Worm (Caenorhabditis elegans) whole organism, late embryonic: ENCODE measurements around the gene srx-54.

Experiments
- C08G9.2 ChIP-seq: sonication (generic microtip); optimal IDR thresholded peaks from 2 replicates; lab custom pipeline; 2016; ENCODE audit warnings: mild to moderate bottlenecking, missing genetic modification characterization, moderate library complexity, missing compliant biosample characterization
- C38D4.7 ChIP-seq: fragments of 200-800 bp; sonication (Bioruptor generic); optimal IDR thresholded peaks from 2 replicates; lab custom pipeline; 2018; ENCODE audit warnings: mild to moderate bottlenecking, missing genetic modification characterization, moderate library complexity, missing compliant biosample characterization
- F13H6.1 ChIP-seq: sonication (generic microtip); optimal IDR thresholded peaks from 2 replicates; lab custom pipeline; 2016; ENCODE audit warnings: missing genetic modification characterization, missing compliant biosample characterization
- K02D7.2 ChIP-seq: sonication (generic microtip); optimal IDR thresholded peaks from 2 replicates; lab custom pipeline; 2017; ENCODE audit warnings: mild to moderate bottlenecking, missing genetic modification characterization, missing compliant biosample characterization
- K09A11.1 ChIP-seq: sonication (generic microtip); optimal IDR thresholded peaks from 2 replicates; lab custom pipeline; 2017; ENCODE audit warnings: antibody characterized with exemption, mild to moderate bottlenecking, missing genetic modification characterization, missing compliant biosample characterization; ENCODE audit not compliant: insufficient read depth
- T23F11.4 ChIP-seq: fragments of 200-800 bp; sonication (Bioruptor generic); optimal IDR thresholded peaks from 2 replicates; lab custom pipeline; 2018; ENCODE audit warnings: mild to moderate bottlenecking, missing genetic modification characterization, missing compliant biosample characterization
- ahr-1 ChIP-seq: sonication (generic microtip); optimal IDR thresholded peaks from 2 replicates; lab custom pipeline; 2016; ENCODE audit warnings: missing genetic modification characterization, missing compliant biosample characterization
- ama-1 ChIP-seq: fragments of 150-350 bp; optimal IDR thresholded peaks from 2 replicates; lab custom pipeline; 2014
- ceh-14 ChIP-seq: sonication (generic microtip); optimal IDR thresholded peaks from 2 replicates; lab custom pipeline; 2016; ENCODE audit warnings: missing genotype, missing genetic modification characterization, missing compliant biosample characterization
- ceh-19 ChIP-seq: fragments of 200-800 bp; sonication (Bioruptor generic); optimal IDR thresholded peaks from 2 replicates; lab custom pipeline; 2018; ENCODE audit warnings: mild to moderate bottlenecking, missing genetic modification characterization, missing compliant biosample characterization
- ceh-22 ChIP-seq: sonication (generic microtip); optimal IDR thresholded peaks from 2 replicates; lab custom pipeline; 2017; ENCODE audit warnings: missing biosample characterization, missing genetic modification characterization
- ceh-34 ChIP-seq: sonication (generic microtip); optimal IDR thresholded peaks from 2 replicates; lab custom pipeline; 2016; ENCODE audit warnings: mild to moderate bottlenecking, missing genetic modification characterization, missing compliant biosample characterization
- ceh-9 ChIP-seq: sonication (generic microtip); optimal IDR thresholded peaks from 2 replicates; lab custom pipeline; 2016; ENCODE audit warnings: mild to moderate bottlenecking, missing genetic modification characterization, inconsistent platforms, missing compliant biosample characterization
- dmd-4 ChIP-seq: sonication (generic microtip); optimal IDR thresholded peaks from 2 replicates; lab custom pipeline; 2016; ENCODE audit warnings: borderline replicate concordance, missing genetic modification characterization, missing compliant biosample characterization
- elt-2 ChIP-seq: sonication (generic microtip); optimal IDR thresholded peaks from 2 replicates; lab custom pipeline; 2016; ENCODE audit warnings: missing genetic modification reagents, missing genetic modification characterization, missing compliant biosample characterization
- elt-4 ChIP-seq: sonication (generic microtip); optimal IDR thresholded peaks from 2 replicates; lab custom pipeline; 2016; ENCODE audit warnings: missing genetic modification characterization, missing compliant biosample characterization
- eyg-1 ChIP-seq: sonication (generic microtip); optimal IDR thresholded peaks from 2 replicates; lab custom pipeline; 2016; ENCODE audit warnings: missing genotype, missing genetic modification characterization, missing compliant biosample characterization
- fax-1 ChIP-seq: sonication (generic microtip); optimal IDR thresholded peaks from 2 replicates; lab custom pipeline; 2016; ENCODE audit warnings: missing genotype, missing genetic modification characterization, missing compliant biosample characterization
- fkh-10 ChIP-seq: fragments of 150-350 bp; optimal IDR thresholded peaks from 2 replicates; lab custom pipeline; 2014; ENCODE audit warnings: missing biosample characterization, missing genetic modification reagents, missing genetic modification characterization
- gmeb-2 ChIP-seq: sonication (generic microtip); optimal IDR thresholded peaks from 2 replicates; lab custom pipeline; 2016; ENCODE audit warnings: missing genetic modification characterization, inconsistent platforms, missing compliant biosample characterization
- hlh-15 ChIP-seq: sonication (generic microtip); optimal IDR thresholded peaks from 2 replicates; lab custom pipeline; 2016; ENCODE audit warnings: missing genetic modification characterization, missing compliant biosample characterization
- hlh-6 ChIP-seq: sonication (generic microtip); optimal IDR thresholded peaks from 2 replicates; lab custom pipeline; 2016; ENCODE audit warnings: missing genotype, missing genetic modification characterization, missing compliant biosample characterization
- lin-11 ChIP-seq: fragments of 200-800 bp; sonication (Bioruptor generic); optimal IDR thresholded peaks from 2 replicates; lab custom pipeline; 2018; ENCODE audit warnings: mild to moderate bottlenecking, missing genetic modification characterization, missing compliant biosample characterization
- madf-2 ChIP-seq: sonication (generic microtip); optimal IDR thresholded peaks from 2 replicates; lab custom pipeline; 2017; ENCODE audit warnings: missing genetic modification characterization, missing compliant biosample characterization
- nfya-1 ChIP-seq: sonication (generic microtip); optimal IDR thresholded peaks from 2 replicates; lab custom pipeline; 2017; ENCODE audit warnings: missing genetic modification characterization, mild to moderate bottlenecking, missing compliant biosample characterization, antibody characterized with exemption, moderate library complexity
- nhr-11 ChIP-seq: fragments of 150-350 bp; optimal IDR thresholded peaks from 2 replicates; lab custom pipeline; 2014; ENCODE audit warnings: missing biosample characterization, missing genetic modification characterization
- nhr-232 ChIP-seq: sonication (generic microtip); optimal IDR thresholded peaks from 2 replicates; lab custom pipeline; 2016; ENCODE audit warnings: missing genetic modification characterization, missing compliant biosample characterization
- odd-2 ChIP-seq: sonication (generic microtip); optimal IDR thresholded peaks from 2 replicates; lab custom pipeline; 2017; ENCODE audit warnings: antibody characterized with exemption, mild to moderate bottlenecking, missing genetic modification characterization, missing compliant biosample characterization
- pag-3 ChIP-seq: sonication (generic microtip); optimal IDR thresholded peaks from 2 replicates; lab custom pipeline; 2016; ENCODE audit warnings: missing compliant biosample characterization, missing genetic modification characterization, borderline replicate concordance
- pat-9 ChIP-seq: fragments of 200-800 bp; sonication (Bioruptor generic); optimal IDR thresholded peaks from 2 replicates; lab custom pipeline; 2018; ENCODE audit warnings: mild to moderate bottlenecking, missing genetic modification characterization, moderate library complexity, missing compliant biosample characterization
- pax-1 ChIP-seq: fragments of 150-350 bp; optimal IDR thresholded peaks from 2 replicates; lab custom pipeline; 2014; ENCODE audit warnings: missing biosample characterization, missing genetic modification characterization
- pha-2 ChIP-seq: sonication (generic microtip); optimal IDR thresholded peaks from 2 replicates; lab custom pipeline; 2017; ENCODE audit warnings: mild to moderate bottlenecking, missing genetic modification characterization, missing compliant biosample characterization
- pha-4 ChIP-seq: fragments of 150-350 bp; optimal IDR thresholded peaks from 2 replicates; lab custom pipeline; 2018; ENCODE audit warnings: missing biosample characterization, missing genetic modification reagents, missing genetic modification characterization
- pqm-1 ChIP-seq: sonication (generic microtip); optimal IDR thresholded peaks from 2 replicates; lab custom pipeline; 2016; ENCODE audit warnings: missing genetic modification characterization, missing compliant biosample characterization
- pros-1 ChIP-seq: fragments of 150-350 bp; optimal IDR thresholded peaks from 2 replicates; lab custom pipeline; 2014; ENCODE audit warnings: missing biosample characterization, missing genetic modification reagents, missing genetic modification characterization
- ref-2 ChIP-seq: sonication (generic microtip); optimal IDR thresholded peaks from 2 replicates; lab custom pipeline; 2016; ENCODE audit warnings: missing genetic modification characterization, missing compliant biosample characterization
- sdc-2 ChIP-seq: sonication (generic microtip); optimal IDR thresholded peaks from 2 replicates; lab custom pipeline; 2016; ENCODE audit warnings: missing genotype, missing genetic modification characterization, missing compliant biosample characterization
- sox-4 ChIP-seq: sonication (generic microtip); optimal IDR thresholded peaks from 2 replicates; lab custom pipeline; 2017; ENCODE audit warnings: mild to moderate bottlenecking, missing genetic modification characterization, inconsistent platforms, missing compliant biosample characterization
- tbx-7 ChIP-seq: sonication (generic microtip); optimal IDR thresholded peaks from 2 replicates; lab custom pipeline; 2016; ENCODE audit warnings: missing genotype, missing genetic modification characterization, missing compliant biosample characterization
- unc-3 ChIP-seq, 2 experiments: fragments of 200-800 bp in 1 of 2; sonication (Bioruptor generic) in 1 of 2; sonication (generic microtip) in 1 of 2; conservative IDR thresholded peaks in 1 of 2; optimal IDR thresholded peaks in 1 of 2; 2 replicates each; pipeline versions ENCODE4 v1.3.6 to Lab custom; 2016 to 2022; ENCODE audit warnings: missing compliant biosample characterization in 2 of 2, missing genetic modification characterization in 2 of 2, missing genetic modification reagents in 1 of 2
- unc-42 ChIP-seq: sonication (generic microtip); optimal IDR thresholded peaks from 2 replicates; lab custom pipeline; 2016; ENCODE audit warnings: missing genotype, missing genetic modification characterization, missing compliant biosample characterization
- unc-55 ChIP-seq: sonication (generic microtip); optimal IDR thresholded peaks from 2 replicates; lab custom pipeline; 2017; ENCODE audit warnings: missing biosample characterization, missing genetic modification reagents, missing genetic modification characterization
- ztf-16 ChIP-seq: sonication (generic microtip); optimal IDR thresholded peaks from 2 replicates; lab custom pipeline; 2017; ENCODE audit warnings: missing genetic modification characterization, missing compliant biosample characterization

The srx-54 gene

DNA sequence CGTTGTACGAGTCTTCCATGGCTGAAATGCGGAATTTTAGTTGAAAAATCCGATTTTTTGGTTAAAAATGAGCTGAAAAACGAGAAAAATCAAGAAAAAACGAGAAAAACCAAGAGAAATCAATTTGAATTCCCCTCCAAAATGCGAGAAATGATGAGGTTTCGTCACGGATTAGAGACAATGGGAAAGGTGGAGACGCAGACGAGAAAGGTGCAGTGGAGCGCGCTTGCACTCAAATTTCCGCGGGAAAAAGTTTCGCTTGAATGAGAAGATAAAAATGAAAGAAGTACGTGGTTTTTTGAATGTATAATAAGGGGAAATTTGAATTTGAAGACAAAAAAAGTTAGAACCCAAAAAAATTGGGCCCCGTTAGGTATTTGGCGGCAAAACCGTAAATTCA is 9.4 kb upstream of the srx-54 start, which contains the start of gene efl-1 (continued):
- no peak for TF ChIP-seq pag-3 (tag; lab: Kevin White, UChicago)
- TF ChIP-seq pat-9: no peak
- no peak for TF ChIP-seq sox-4 (tag; lab: Kevin White, UChicago)
- no peak for TF ChIP-seq hlh-15 (tag; lab: Kevin White, UChicago)
- TF ChIP-seq eyg-1 (tag; lab: Kevin White, UChicago): no peak
- TF ChIP-seq ceh-34 (tag; lab: Kevin White, UChicago): peak; percentile 56
- peak; percentile 88 for TF ChIP-seq unc-55 (GFP tag; lab: Kevin White, UChicago)
- no peak for TF ChIP-seq nhr-11 (tag; lab: Kevin White, UChicago)
- TF ChIP-seq nfya-1 (tag; lab: Kevin White, UChicago): peak; percentile 86
- TF ChIP-seq C38D4.7 (GFP tag; lab: Kevin White, UChicago): no peak
- no peak for TF ChIP-seq odd-2 (tag; lab: Kevin White, UChicago)
- TF ChIP-seq ceh-22 (tag; lab: Kevin White, UChicago): no peak
- TF ChIP-seq ceh-19 (GFP tag; lab: Kevin White, UChicago): peak; percentile 34
- TF ChIP-seq ref-2 (tag; lab: Kevin White, UChicago): peak; percentile 66
- TF ChIP-seq ama-1 (lab: Kevin White, UChicago): no peak
- TF ChIP-seq C08G9.2 (tag; lab: Kevin White, UChicago): no peak
- no peak for TF ChIP-seq F13H6.1 (tag; lab: Kevin White, UChicago)
- no peak for TF ChIP-seq ztf-16 (tag; lab: Kevin White, UChicago)
- peak; percentile 94 for TF ChIP-seq pax-1 (tag; lab: Kevin White, UChicago)
- TF ChIP-seq fkh-10 (GFP tag; lab: Kevin White, UChicago): no peak
- no peak for TF ChIP-seq ceh-9 (tag; lab: Kevin White, UChicago)
- TF ChIP-seq pqm-1 (tag; lab: Kevin White, UChicago): peak; percentile 19
- TF ChIP-seq pha-4 (tag; lab: Kevin White, UChicago): no peak

DNA sequence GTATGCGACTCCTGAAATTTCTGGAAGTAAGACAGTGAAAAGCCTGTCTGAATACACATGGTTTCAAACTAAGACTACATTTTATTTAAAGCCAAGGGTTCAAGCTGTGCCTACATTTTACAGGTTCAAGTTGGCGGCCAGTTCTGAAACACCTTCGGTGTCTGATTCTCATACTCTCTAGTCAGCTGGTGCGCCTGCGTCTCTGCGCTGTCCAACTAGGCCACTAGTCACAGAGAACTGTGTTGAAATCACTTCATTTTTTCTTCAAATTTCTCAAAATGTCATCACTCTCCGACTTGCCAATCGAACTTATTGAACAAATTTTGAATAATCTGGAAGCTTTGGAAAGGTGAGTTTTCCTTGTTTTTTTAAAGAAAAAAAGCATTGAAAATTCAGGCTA is 8.4 kb upstream of the srx-54 start, which contains the start of gene fbxa-90:
Gene fbxa-90, plus strand, starts transcription at position 179 of the 400 bp plus-strand sequence.
- TF ChIP-seq sdc-2 (tag; lab: Kevin White, UChicago) (no peak), elt-2 (tag; lab: Kevin White, UChicago) (no peak), K02D7.2 (no peak), ceh-9 (tag; lab: Kevin White, UChicago) (no peak), ceh-14 (tag; lab: Kevin White, UChicago) (no peak), pros-1 (no peak), hlh-6 (no peak), ztf-16 (tag; lab: Kevin White, UChicago) (no peak), fkh-10 (GFP tag; lab: Kevin White, UChicago) (no peak), K09A11.1 (tag; lab: Kevin White, UChicago) (no peak), pax-1 (tag; lab: Kevin White, UChicago) (no peak), pha-2 (tag; lab: Kevin White, UChicago) (no peak), nhr-232 (tag; lab: Kevin White, UChicago) (no peak), tbx-7 (tag; lab: Kevin White, UChicago) (no peak), unc-3 (GFP tag; conservative IDR thresholded peaks at IDR 0.05; lab: Robert Waterston, UW) (no peak), unc-3 (tag; optimal IDR thresholded peaks at IDR 0.05; lab: Kevin White, UChicago) (no peak), dmd-4 (tag; lab: Kevin White, UChicago) (no peak), F13H6.1 (tag; lab: Kevin White, UChicago) (no peak), madf-2 (no peak), C08G9.2 (tag; lab: Kevin White, UChicago) (no peak)
- TF ChIP-seq, all 69 proteins: peak for 0

DNA sequence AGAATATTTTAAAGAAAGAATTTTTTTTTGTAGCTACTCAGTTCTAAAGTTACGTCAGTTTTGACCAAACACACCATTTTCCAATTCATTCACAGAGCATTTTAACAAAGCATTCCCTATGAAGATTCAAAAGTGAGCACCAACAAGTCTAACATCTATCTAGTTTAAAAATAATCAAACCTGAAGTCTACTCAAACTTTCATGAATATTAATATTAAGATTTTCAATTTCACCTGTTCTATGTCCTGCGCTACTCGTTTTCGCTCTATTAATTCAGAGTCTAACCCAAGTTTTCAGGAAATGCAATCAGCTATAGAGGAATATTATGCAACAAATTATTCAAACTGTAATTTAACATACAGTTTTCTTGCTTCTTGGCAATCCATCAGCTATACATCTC is 2.9 kb upstream of the srx-54 start, which contains the start of gene srh-119:
Gene srh-119, plus strand, starts transcription at position 301 of the 400 bp plus-strand sequence.
- TF ChIP-seq sox-4 (tag; lab: Kevin White, UChicago): no peak
- no peak for TF ChIP-seq pat-9
- TF ChIP-seq ahr-1 (tag; lab: Kevin White, UChicago): no peak
- no peak for TF ChIP-seq elt-4 (tag; lab: Kevin White, UChicago)
- TF ChIP-seq madf-2: no peak
- no peak for TF ChIP-seq pros-1
- no peak for TF ChIP-seq T23F11.4 (GFP tag; lab: Kevin White, UChicago)
- no peak for TF ChIP-seq fax-1 (tag; lab: Kevin White, UChicago)
- TF ChIP-seq lin-11 (tag; lab: Kevin White, UChicago): no peak
- TF ChIP-seq gmeb-2 (tag; lab: Kevin White, UChicago): no peak
- TF ChIP-seq hlh-6: no peak
- no peak for TF ChIP-seq unc-42
